Worm (Caenorhabditis elegans) whole organism, young adult: ENCODE data around the gene F31E8.4.

Source experiments
- B0019.2 ChIP-seq: fragments of 200-800 bp; sonication (Bioruptor generic); conservative IDR thresholded peaks from 2 replicates; pipeline ENCODE4 v1.3.6; 2022; ENCODE audit warnings: missing genetic modification reagents, missing genetic modification characterization, missing compliant biosample characterization
- C06A6.2 ChIP-seq: fragments of 200-800 bp; sonication (Bioruptor generic); conservative IDR thresholded peaks from 2 replicates; pipeline ENCODE4 v1.3.6; 2022; ENCODE audit warnings: missing genetic modification characterization, missing compliant biosample characterization
- D2030.7 ChIP-seq: fragments of 200-800 bp; sonication (Bioruptor generic); IDR thresholded peaks from 2 replicates; pipeline ENCODE4 v1.3.6; 2022; ENCODE audit warnings: missing genetic modification reagents, missing genetic modification characterization, missing compliant biosample characterization
- F33H1.4 ChIP-seq: fragments of 200-800 bp; sonication (Bioruptor generic); IDR thresholded peaks from 2 replicates; pipeline ENCODE4 v1.3.6; 2022; ENCODE audit warnings: missing genetic modification reagents, missing genetic modification characterization, missing compliant biosample characterization
- Y53G8AR.9 ChIP-seq: fragments of 200-800 bp; sonication (Bioruptor generic); conservative IDR thresholded peaks from 2 replicates; pipeline ENCODE4 v1.3.6; 2022; ENCODE audit warnings: missing genetic modification reagents, missing genetic modification characterization, missing compliant biosample characterization
- attf-5 ChIP-seq: fragments of 200-800 bp; sonication (Bioruptor generic); optimal IDR thresholded peaks from 2 replicates; lab custom pipeline; 2018; ENCODE audit warnings: mild to moderate bottlenecking, missing genetic modification characterization, missing compliant biosample characterization
- bed-1 ChIP-seq: fragments of 200-800 bp; sonication (Bioruptor generic); IDR thresholded peaks from 2 replicates; pipeline ENCODE4 v1.3.6; 2022; ENCODE audit warnings: missing genetic modification reagents, missing genetic modification characterization, missing compliant biosample characterization
- cebp-1 ChIP-seq, 2 experiments: fragments of 200-800 bp in 1 of 2; sonication (Bioruptor generic) in 1 of 2; sonication (generic microtip) in 1 of 2; IDR thresholded peaks in 1 of 2; optimal IDR thresholded peaks in 1 of 2; 2 replicates each; pipeline versions ENCODE4 v1.3.6 to Lab custom; 2017 to 2022; ENCODE audit warnings: missing compliant biosample characterization in 2 of 2, missing genetic modification characterization in 2 of 2, mild to moderate bottlenecking in 1 of 2, missing genetic modification reagents in 1 of 2, moderate library complexity in 1 of 2
- ceh-100 ChIP-seq: fragments of 200-800 bp; sonication (Bioruptor generic); IDR thresholded peaks from 2 replicates; pipeline ENCODE4 v1.3.6; 2022; ENCODE audit warnings: missing genetic modification reagents, missing genetic modification characterization, missing compliant biosample characterization
- ceh-27 ChIP-seq: fragments of 200-800 bp; sonication (Bioruptor generic); optimal IDR thresholded peaks from 2 replicates; lab custom pipeline; 2018; ENCODE audit warnings: mild to moderate bottlenecking, missing genetic modification characterization, moderate library complexity, missing compliant biosample characterization
- ceh-40 ChIP-seq: fragments of 200-800 bp; sonication (Bioruptor generic); IDR thresholded peaks from 2 replicates; pipeline ENCODE4 v1.3.6; 2022; ENCODE audit warnings: missing genetic modification characterization, missing compliant biosample characterization
- chd-7 ChIP-seq: sonication (generic microtip); optimal IDR thresholded peaks from 2 replicates; lab custom pipeline; 2016; ENCODE audit warnings: mild to moderate bottlenecking, missing genetic modification characterization, moderate library complexity, missing compliant biosample characterization
- die-1 ChIP-seq: sonication (generic microtip); optimal IDR thresholded peaks from 2 replicates; lab custom pipeline; 2016; ENCODE audit warnings: missing genotype, mild to moderate bottlenecking, missing genetic modification characterization, missing compliant biosample characterization
- dox-1 ChIP-seq: fragments of 200-800 bp; sonication (Bioruptor generic); IDR thresholded peaks from 2 replicates; pipeline ENCODE4 v1.3.6; 2022; ENCODE audit warnings: missing genetic modification reagents, missing genetic modification characterization, missing compliant biosample characterization
- dpl-1 ChIP-seq: fragments of 150-350 bp; optimal IDR thresholded peaks from 2 replicates; lab custom pipeline; 2014; ENCODE audit warnings: missing biosample characterization, missing genetic modification reagents, missing genetic modification characterization
- egl-44 ChIP-seq: fragments of 200-800 bp; sonication (Bioruptor generic); IDR thresholded peaks from 2 replicates; pipeline ENCODE4 v1.3.6; 2022; ENCODE audit warnings: missing genetic modification reagents, missing genetic modification characterization, missing compliant biosample characterization
- fkh-3 ChIP-seq: sonication (generic microtip); optimal IDR thresholded peaks from 2 replicates; lab custom pipeline; 2016; ENCODE audit warnings: mild to moderate bottlenecking, missing genetic modification characterization, missing compliant biosample characterization
- gei-17 ChIP-seq: fragments of 200-800 bp; sonication (Bioruptor generic); optimal IDR thresholded peaks from 2 replicates; lab custom pipeline; 2018; ENCODE audit warnings: mild to moderate bottlenecking, missing genetic modification characterization, missing compliant biosample characterization
- hmg-1.2 ChIP-seq: fragments of 200-800 bp; sonication (Bioruptor generic); IDR thresholded peaks from 2 replicates; pipeline ENCODE4 v1.3.6; 2022; ENCODE audit warnings: missing genetic modification reagents, missing genetic modification characterization, missing compliant biosample characterization
- let-526 ChIP-seq: fragments of 200-800 bp; sonication (Bioruptor generic); IDR thresholded peaks from 2 replicates; pipeline ENCODE4 v1.3.6; 2022; ENCODE audit warnings: missing genetic modification reagents, missing genetic modification characterization, missing compliant biosample characterization
- lir-1 ChIP-seq: fragments of 200-800 bp; sonication (Bioruptor generic); conservative IDR thresholded peaks from 2 replicates; pipeline ENCODE4 v1.3.6; 2022; ENCODE audit warnings: missing genetic modification reagents, missing genetic modification characterization, missing compliant biosample characterization
- mcd-1 ChIP-seq: fragments of 200-800 bp; sonication (Bioruptor generic); IDR thresholded peaks from 2 replicates; pipeline ENCODE4 v1.3.6; 2022; ENCODE audit warnings: missing genetic modification reagents, missing genetic modification characterization, missing compliant biosample characterization
- nhr-80 ChIP-seq: sonication (generic microtip); optimal IDR thresholded peaks from 2 replicates; lab custom pipeline; 2016; ENCODE audit warnings: missing genetic modification characterization, missing compliant biosample characterization
- pbrm-1 ChIP-seq: fragments of 200-800 bp; sonication (Bioruptor generic); IDR thresholded peaks from 2 replicates; pipeline ENCODE4 v1.3.6; 2022; ENCODE audit warnings: missing genetic modification reagents, missing genetic modification characterization, missing compliant biosample characterization
- pha-4 ChIP-seq: fragments of 150-350 bp; sonication (generic microtip); optimal IDR thresholded peaks from 2 replicates; lab custom pipeline; 2014; ENCODE audit warnings: missing biosample characterization, missing genetic modification reagents, missing genetic modification characterization
- rec-8 ChIP-seq, 2 experiments: sonication (generic microtip); optimal IDR thresholded peaks; 2 replicates each; lab custom pipeline; 2016; ENCODE audit warnings: mild to moderate bottlenecking in 2 of 2, missing genetic modification characterization in 2 of 2, missing genetic modification reagents in 2 of 2, missing genotype in 2 of 2, missing biosample characterization in 1 of 2, missing compliant biosample characterization in 1 of 2, moderate library complexity in 1 of 2
- snpc-4 ChIP-seq, 5 experiments: fragments of 150-350 bp in 1 of 5; sonication (generic microtip) in 4 of 5; optimal IDR thresholded peaks; 2 replicates each; lab custom pipeline; 2014 to 2018; ENCODE audit warnings: missing genetic modification characterization in 5 of 5, missing biosample characterization in 3 of 5, antibody characterized with exemption in 2 of 5, mild to moderate bottlenecking in 2 of 5, missing compliant biosample characterization in 2 of 5, missing genotype in 2 of 5, moderate library complexity in 2 of 5, missing genetic modification reagents in 1 of 5
- somi-1 ChIP-seq: fragments of 200-800 bp; sonication (Bioruptor generic); optimal IDR thresholded peaks from 2 replicates; lab custom pipeline; 2018; ENCODE audit warnings: mild to moderate bottlenecking, missing genetic modification characterization, missing compliant biosample characterization
- sptf-2 ChIP-seq: fragments of 200-800 bp; sonication (Bioruptor generic); optimal IDR thresholded peaks from 2 replicates; lab custom pipeline; 2018; ENCODE audit warnings: mild to moderate bottlenecking, missing genetic modification characterization, missing compliant biosample characterization
- unc-130 ChIP-seq: sonication (generic microtip); optimal IDR thresholded peaks from 2 replicates; lab custom pipeline; 2016; ENCODE audit warnings: missing genetic modification reagents, missing genetic modification characterization, missing compliant biosample characterization
- zim-3 ChIP-seq: sonication (generic microtip); optimal IDR thresholded peaks from 2 replicates; lab custom pipeline; 2017; ENCODE audit warnings: mild to moderate bottlenecking, missing genetic modification characterization, moderate library complexity, missing compliant biosample characterization
- ztf-18 ChIP-seq: sonication (generic microtip); optimal IDR thresholded peaks from 2 replicates; lab custom pipeline; 2016; ENCODE audit warnings: missing genotype, mild to moderate bottlenecking, missing genetic modification characterization, missing compliant biosample characterization
- ztf-26 ChIP-seq: sonication (generic microtip); optimal IDR thresholded peaks from 2 replicates; lab custom pipeline; 2017; ENCODE audit warnings: missing genetic modification characterization, missing compliant biosample characterization
- ztf-28 ChIP-seq: fragments of 200-800 bp; sonication (Bioruptor generic); IDR thresholded peaks from 2 replicates; pipeline ENCODE4 v1.3.6; 2022; ENCODE audit warnings: missing genetic modification reagents, missing genetic modification characterization, missing compliant biosample characterization
- ztf-6 ChIP-seq: fragments of 200-800 bp; sonication (Bioruptor generic); IDR thresholded peaks from 2 replicates; pipeline ENCODE4 v1.3.6; 2022; ENCODE audit warnings: missing genetic modification reagents, missing genetic modification characterization, missing compliant biosample characterization

The F31E8.4 gene

ce11 chrII:6842651-6843118, 42.7 kb upstream of the F31E8.4 start (continued):
- TF ChIP-seq ztf-26 (peak; percentile 87), pha-4 (tag; lab: Kevin White, UChicago) (peak; percentile 20), F33H1.4 (no peak)

- TF ChIP-seq snpc-4 (GFP tag; optimal IDR thresholded peaks at IDR 0.05; lab: Kevin White, UChicago) = no peak
- TF ChIP-seq snpc-4 (tag; optimal IDR thresholded peaks at IDR 0.05; lab: Kevin White, UChicago) = peak in 1 of 4 experiments; percentile 7
- no peak for TF ChIP-seq attf-5 (GFP tag; lab: Kevin White, UChicago)
- TF ChIP-seq bed-1 (GFP tag; lab: Robert Waterston, UW) = no peak
- TF ChIP-seq F33H1.4 = no peak
- no peak for TF ChIP-seq die-1 (tag; lab: Kevin White, UChicago)
- no peak for TF ChIP-seq D2030.7 (GFP tag; lab: Robert Waterston, UW)
- TF ChIP-seq Y53G8AR.9 = no peak
- TF ChIP-seq ceh-100 (GFP tag; lab: Robert Waterston, UW) = peak; percentile 86
- TF ChIP-seq mcd-1 (GFP tag; lab: Robert Waterston, UW) = peak; percentile 55
These were observed 42.1 kb upstream of the F31E8.4 start for ce11 chrII:6842009-6842408.

DNA sequence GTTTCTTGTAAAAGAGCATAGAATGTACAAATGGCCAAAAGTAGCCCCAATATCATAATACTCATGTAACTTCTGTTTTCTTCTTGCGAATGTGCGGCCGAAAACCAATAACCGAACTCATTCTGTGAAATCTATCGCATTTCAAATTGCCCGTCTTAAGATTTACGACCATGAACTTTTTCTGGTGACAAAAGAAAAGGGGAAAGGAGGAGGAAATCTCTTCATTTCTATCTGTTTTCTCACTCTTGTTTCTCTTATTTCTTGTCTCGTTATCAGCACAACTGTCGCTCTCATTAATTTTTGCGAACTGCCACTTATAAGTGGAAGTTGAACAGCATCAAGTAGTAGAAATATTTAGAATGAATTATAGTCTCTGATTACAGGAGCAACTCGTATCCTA, 41.1 kb upstream of the F31E8.4 start:
- TF ChIP-seq C06A6.2 (GFP tag; lab: Robert Waterston, UW) = no peak
- no peak for TF ChIP-seq ceh-27 (GFP tag; lab: Kevin White, UChicago)
- no peak for TF ChIP-seq lir-1 (GFP tag; lab: Robert Waterston, UW)
- TF ChIP-seq nhr-80 (tag; lab: Kevin White, UChicago) = peak; percentile 37
- TF ChIP-seq rec-8 (tag; optimal IDR thresholded peaks at IDR 0.05; lab: Kevin White, UChicago) = no peak
- no peak for TF ChIP-seq ztf-28 (GFP tag; lab: Robert Waterston, UW)

DNA sequence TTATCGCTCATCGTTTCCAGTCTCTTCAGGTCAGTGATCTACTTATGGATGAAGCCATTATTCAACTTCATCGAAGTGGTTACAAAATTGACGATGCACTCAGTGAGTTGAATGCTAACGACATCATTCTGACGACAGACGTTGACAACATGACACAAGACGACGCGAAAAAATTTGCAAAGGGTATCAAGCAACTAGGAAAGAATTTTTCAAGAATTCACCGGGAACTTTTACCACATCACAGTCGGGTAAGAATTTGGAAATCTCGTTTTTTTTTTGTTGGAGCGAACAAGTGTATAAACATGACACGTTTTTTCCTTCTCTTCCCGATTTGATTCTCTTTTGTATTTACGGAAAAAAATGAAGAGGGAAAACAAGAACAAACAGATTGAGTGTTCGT, 40.7 kb upstream of the F31E8.4 start:
- TF ChIP-seq dox-1 (GFP tag; lab: Robert Waterston, UW) (no peak), ztf-18 (tag; lab: Kevin White, UChicago) (no peak), sptf-2 (GFP tag; lab: Kevin White, UChicago) (no peak), pbrm-1 (GFP tag; lab: Robert Waterston, UW) (no peak), unc-130 (GFP tag; lab: Kevin White, UChicago) (no peak), fkh-3 (tag; lab: Kevin White, UChicago) (no peak), bed-1 (GFP tag; lab: Robert Waterston, UW) (no peak)

DNA sequence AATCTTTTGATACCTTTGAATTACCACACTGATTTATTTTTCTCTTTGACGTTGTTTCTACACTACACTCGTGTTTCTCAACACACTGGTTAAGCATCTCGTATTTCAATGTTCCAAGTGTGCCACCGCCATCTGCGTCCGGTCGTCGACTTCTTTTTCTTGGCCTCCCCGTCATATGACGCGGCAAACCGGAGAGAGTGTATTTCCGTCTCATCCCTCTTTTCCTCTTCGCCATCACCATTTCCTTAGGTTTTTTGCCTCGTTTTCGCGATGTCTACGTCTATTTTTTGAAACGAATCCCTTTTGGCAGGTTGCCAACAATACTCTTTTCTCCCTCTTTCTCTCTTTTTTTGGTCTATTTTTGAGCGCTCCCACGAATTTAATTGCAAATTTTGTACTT, 39.0 kb upstream of the F31E8.4 start:
- no peak for TF ChIP-seq cebp-1 (GFP tag; IDR thresholded peaks at IDR 0.05; lab: Robert Waterston, UW)
- peak; percentile 38 for TF ChIP-seq cebp-1 (tag; optimal IDR thresholded peaks at IDR 0.05; lab: Kevin White, UChicago)
- peak; percentile 3; the same call in 1 of the 2 replicates for TF ChIP-seq hmg-1.2 (GFP tag; lab: Robert Waterston, UW)
- peak; percentile 16 for TF ChIP-seq nhr-80 (tag; lab: Kevin White, UChicago)
- peak; percentile 0 for TF ChIP-seq ceh-27 (GFP tag; lab: Kevin White, UChicago)
- no peak for TF ChIP-seq egl-44
- TF ChIP-seq somi-1 = peak; percentile 22

DNA sequence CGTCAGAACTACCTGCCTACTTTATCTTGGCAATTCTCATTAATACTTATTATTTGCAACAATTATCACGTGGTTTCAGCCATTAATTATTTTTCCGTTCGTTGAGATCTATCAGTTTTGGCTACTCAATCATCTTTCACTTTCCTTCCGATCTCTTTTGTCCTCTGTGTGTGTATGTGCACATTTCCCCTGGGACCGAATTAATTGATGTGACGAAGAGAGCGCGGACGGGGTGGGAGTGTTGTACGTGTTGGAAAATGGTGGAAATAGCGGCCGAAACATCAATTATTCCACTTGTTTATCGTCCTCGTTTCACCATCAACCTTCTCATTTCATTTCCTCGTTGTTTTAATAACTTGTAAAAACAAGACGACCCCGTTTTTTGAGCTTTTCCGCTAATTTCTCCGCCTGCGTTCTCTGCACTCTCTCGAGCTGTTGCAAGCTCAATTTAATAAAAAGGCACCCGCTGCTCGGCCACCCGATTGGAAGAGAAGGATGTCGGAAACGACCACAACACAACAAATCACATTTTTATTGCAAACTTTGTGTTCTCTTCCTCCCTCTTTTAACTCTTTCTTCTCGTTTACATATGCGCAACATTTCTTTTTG, 38.4 kb upstream of the F31E8.4 start:
- no peak for TF ChIP-seq dpl-1
- TF ChIP-seq ztf-6 (GFP tag; lab: Robert Waterston, UW) = no peak
- TF ChIP-seq ceh-40 (GFP tag; lab: Robert Waterston, UW) = no peak
- peak; percentile 9 for TF ChIP-seq chd-7 (tag; lab: Kevin White, UChicago)
- TF ChIP-seq zim-3 (tag; lab: Kevin White, UChicago) = no peak
- no peak for TF ChIP-seq B0019.2
- no peak for TF ChIP-seq gei-17 (GFP tag; lab: Kevin White, UChicago)
- TF ChIP-seq let-526 = 0 out of 2 replicates have a peak, but pooled peaks have one; percentile 29
